Worm (Caenorhabditis elegans) whole organism, late embryonic: Measurements from ENCODE around the gene nex-3.
A peak's percentile ranks its signal among the peaks of the same experiment; 100 is the strongest.

Source experiments
- C38D4.7 ChIP-seq: fragments of 200-800 bp; sonication (Bioruptor generic); optimal IDR thresholded peaks from 2 replicates; lab custom pipeline; 2018; ENCODE audit warnings: mild to moderate bottlenecking, missing genetic modification characterization, moderate library complexity, missing compliant biosample characterization
- K02D7.2 ChIP-seq: sonication (generic microtip); optimal IDR thresholded peaks from 2 replicates; lab custom pipeline; 2017; ENCODE audit warnings: mild to moderate bottlenecking, missing genetic modification characterization, missing compliant biosample characterization
- K09A11.1 ChIP-seq: sonication (generic microtip); optimal IDR thresholded peaks from 2 replicates; lab custom pipeline; 2017; ENCODE audit warnings: antibody characterized with exemption, mild to moderate bottlenecking, missing genetic modification characterization, missing compliant biosample characterization; ENCODE audit not compliant: insufficient read depth
- T23F11.4 ChIP-seq: fragments of 200-800 bp; sonication (Bioruptor generic); optimal IDR thresholded peaks from 2 replicates; lab custom pipeline; 2018; ENCODE audit warnings: mild to moderate bottlenecking, missing genetic modification characterization, missing compliant biosample characterization
- Y22D7AL.16 ChIP-seq: sonication (generic microtip); optimal IDR thresholded peaks from 2 replicates; lab custom pipeline; 2016; ENCODE audit warnings: missing genetic modification characterization, missing compliant biosample characterization
- ahr-1 ChIP-seq: sonication (generic microtip); optimal IDR thresholded peaks from 2 replicates; lab custom pipeline; 2016; ENCODE audit warnings: missing genetic modification characterization, missing compliant biosample characterization
- ama-1 ChIP-seq: fragments of 150-350 bp; optimal IDR thresholded peaks from 2 replicates; lab custom pipeline; 2014
- ceh-14 ChIP-seq: sonication (generic microtip); optimal IDR thresholded peaks from 2 replicates; lab custom pipeline; 2016; ENCODE audit warnings: missing genotype, missing genetic modification characterization, missing compliant biosample characterization
- ceh-18 ChIP-seq: sonication (generic microtip); optimal IDR thresholded peaks from 2 replicates; lab custom pipeline; 2016; ENCODE audit warnings: missing genetic modification characterization, missing compliant biosample characterization
- ceh-19 ChIP-seq: fragments of 200-800 bp; sonication (Bioruptor generic); optimal IDR thresholded peaks from 2 replicates; lab custom pipeline; 2018; ENCODE audit warnings: mild to moderate bottlenecking, missing genetic modification characterization, missing compliant biosample characterization
- ceh-22 ChIP-seq: sonication (generic microtip); optimal IDR thresholded peaks from 2 replicates; lab custom pipeline; 2017; ENCODE audit warnings: missing biosample characterization, missing genetic modification characterization
- ceh-24 ChIP-seq: sonication (generic microtip); optimal IDR thresholded peaks from 2 replicates; lab custom pipeline; 2016; ENCODE audit warnings: mild to moderate bottlenecking, missing genetic modification characterization, missing compliant biosample characterization
- ceh-30 ChIP-seq: fragments of 150-350 bp; optimal IDR thresholded peaks from 2 replicates; lab custom pipeline; 2014; ENCODE audit warnings: missing biosample characterization, missing genetic modification characterization
- ceh-31 ChIP-seq: sonication (generic microtip); optimal IDR thresholded peaks from 2 replicates; lab custom pipeline; 2016; ENCODE audit warnings: missing genetic modification characterization, missing compliant biosample characterization
- ceh-34 ChIP-seq: sonication (generic microtip); optimal IDR thresholded peaks from 2 replicates; lab custom pipeline; 2016; ENCODE audit warnings: mild to moderate bottlenecking, missing genetic modification characterization, missing compliant biosample characterization
- ceh-45 ChIP-seq: fragments of 200-800 bp; sonication (Bioruptor generic); IDR thresholded peaks from 2 replicates; pipeline ENCODE4 v1.3.6; 2022; ENCODE audit warnings: missing genetic modification reagents, missing genetic modification characterization, missing compliant biosample characterization
- ceh-48 ChIP-seq: sonication (generic microtip); optimal IDR thresholded peaks from 2 replicates; lab custom pipeline; 2016; ENCODE audit warnings: missing genetic modification characterization, inconsistent platforms, missing compliant biosample characterization
- ceh-6 ChIP-seq: fragments of 200-800 bp; sonication (Bioruptor generic); optimal IDR thresholded peaks from 2 replicates; lab custom pipeline; 2018; ENCODE audit warnings: mild to moderate bottlenecking, missing genetic modification characterization, missing compliant biosample characterization
- ceh-9 ChIP-seq: sonication (generic microtip); optimal IDR thresholded peaks from 2 replicates; lab custom pipeline; 2016; ENCODE audit warnings: mild to moderate bottlenecking, missing genetic modification characterization, inconsistent platforms, missing compliant biosample characterization
- dve-1 ChIP-seq: sonication (generic microtip); optimal IDR thresholded peaks from 2 replicates; lab custom pipeline; 2017; ENCODE audit warnings: antibody characterized with exemption, mild to moderate bottlenecking, missing genetic modification characterization, missing compliant biosample characterization
- elt-4 ChIP-seq: sonication (generic microtip); optimal IDR thresholded peaks from 2 replicates; lab custom pipeline; 2016; ENCODE audit warnings: missing genetic modification characterization, missing compliant biosample characterization
- ets-4 ChIP-seq: sonication (generic microtip); optimal IDR thresholded peaks from 2 replicates; lab custom pipeline; 2016; ENCODE audit warnings: missing genetic modification characterization, missing compliant biosample characterization
- eyg-1 ChIP-seq: sonication (generic microtip); optimal IDR thresholded peaks from 2 replicates; lab custom pipeline; 2016; ENCODE audit warnings: missing genotype, missing genetic modification characterization, missing compliant biosample characterization
- fax-1 ChIP-seq: sonication (generic microtip); optimal IDR thresholded peaks from 2 replicates; lab custom pipeline; 2016; ENCODE audit warnings: missing genotype, missing genetic modification characterization, missing compliant biosample characterization
- fkh-10 ChIP-seq: fragments of 150-350 bp; optimal IDR thresholded peaks from 2 replicates; lab custom pipeline; 2014; ENCODE audit warnings: missing biosample characterization, missing genetic modification reagents, missing genetic modification characterization
- fkh-6 ChIP-seq: sonication (generic microtip); optimal IDR thresholded peaks from 2 replicates; lab custom pipeline; 2016; ENCODE audit warnings: missing genetic modification characterization, missing compliant biosample characterization
- gmeb-2 ChIP-seq: sonication (generic microtip); optimal IDR thresholded peaks from 2 replicates; lab custom pipeline; 2016; ENCODE audit warnings: missing genetic modification characterization, inconsistent platforms, missing compliant biosample characterization
- hlh-13 ChIP-seq: fragments of 200-800 bp; sonication (Bioruptor generic); optimal IDR thresholded peaks from 2 replicates; lab custom pipeline; 2018; ENCODE audit warnings: mild to moderate bottlenecking, missing genetic modification characterization, missing compliant biosample characterization
- hlh-6 ChIP-seq: sonication (generic microtip); optimal IDR thresholded peaks from 2 replicates; lab custom pipeline; 2016; ENCODE audit warnings: missing genotype, missing genetic modification characterization, missing compliant biosample characterization
- hlh-8 ChIP-seq: sonication (generic microtip); optimal IDR thresholded peaks from 2 replicates; lab custom pipeline; 2016; ENCODE audit warnings: missing genotype, missing genetic modification characterization, missing compliant biosample characterization
- lim-6 ChIP-seq: sonication (generic microtip); optimal IDR thresholded peaks from 2 replicates; lab custom pipeline; 2016; ENCODE audit warnings: missing genetic modification characterization, missing compliant biosample characterization
- lin-11 ChIP-seq: fragments of 200-800 bp; sonication (Bioruptor generic); optimal IDR thresholded peaks from 2 replicates; lab custom pipeline; 2018; ENCODE audit warnings: mild to moderate bottlenecking, missing genetic modification characterization, missing compliant biosample characterization
- madf-2 ChIP-seq: sonication (generic microtip); optimal IDR thresholded peaks from 2 replicates; lab custom pipeline; 2017; ENCODE audit warnings: missing genetic modification characterization, missing compliant biosample characterization
- mec-3 ChIP-seq: sonication (generic microtip); optimal IDR thresholded peaks from 2 replicates; lab custom pipeline; 2016; ENCODE audit warnings: borderline replicate concordance, missing genetic modification characterization, missing compliant biosample characterization
- nfya-1 ChIP-seq: sonication (generic microtip); optimal IDR thresholded peaks from 2 replicates; lab custom pipeline; 2017; ENCODE audit warnings: missing genetic modification characterization, mild to moderate bottlenecking, missing compliant biosample characterization, antibody characterized with exemption, moderate library complexity
- nhr-11 ChIP-seq: fragments of 150-350 bp; optimal IDR thresholded peaks from 2 replicates; lab custom pipeline; 2014; ENCODE audit warnings: missing biosample characterization, missing genetic modification characterization
- odd-2 ChIP-seq: sonication (generic microtip); optimal IDR thresholded peaks from 2 replicates; lab custom pipeline; 2017; ENCODE audit warnings: antibody characterized with exemption, mild to moderate bottlenecking, missing genetic modification characterization, missing compliant biosample characterization
- pag-3 ChIP-seq: sonication (generic microtip); optimal IDR thresholded peaks from 2 replicates; lab custom pipeline; 2016; ENCODE audit warnings: missing compliant biosample characterization, missing genetic modification characterization, borderline replicate concordance
- pax-1 ChIP-seq: fragments of 150-350 bp; optimal IDR thresholded peaks from 2 replicates; lab custom pipeline; 2014; ENCODE audit warnings: missing biosample characterization, missing genetic modification characterization
- pha-2 ChIP-seq: sonication (generic microtip); optimal IDR thresholded peaks from 2 replicates; lab custom pipeline; 2017; ENCODE audit warnings: mild to moderate bottlenecking, missing genetic modification characterization, missing compliant biosample characterization
- pha-4 ChIP-seq: fragments of 150-350 bp; optimal IDR thresholded peaks from 2 replicates; lab custom pipeline; 2018; ENCODE audit warnings: missing biosample characterization, missing genetic modification reagents, missing genetic modification characterization
- pqm-1 ChIP-seq: sonication (generic microtip); optimal IDR thresholded peaks from 2 replicates; lab custom pipeline; 2016; ENCODE audit warnings: missing genetic modification characterization, missing compliant biosample characterization
- pros-1 ChIP-seq: fragments of 150-350 bp; optimal IDR thresholded peaks from 2 replicates; lab custom pipeline; 2014; ENCODE audit warnings: missing biosample characterization, missing genetic modification reagents, missing genetic modification characterization
- ref-2 ChIP-seq: sonication (generic microtip); optimal IDR thresholded peaks from 2 replicates; lab custom pipeline; 2016; ENCODE audit warnings: missing genetic modification characterization, missing compliant biosample characterization
- rnt-1 ChIP-seq: sonication (generic microtip); optimal IDR thresholded peaks from 2 replicates; lab custom pipeline; 2016; ENCODE audit warnings: missing genetic modification characterization, missing compliant biosample characterization
- sdc-2 ChIP-seq: sonication (generic microtip); optimal IDR thresholded peaks from 2 replicates; lab custom pipeline; 2016; ENCODE audit warnings: missing genotype, missing genetic modification characterization, missing compliant biosample characterization
- sox-2 ChIP-seq: fragments of 200-800 bp; sonication (Bioruptor generic); IDR thresholded peaks from 2 replicates; pipeline ENCODE4 v1.3.6; 2022; ENCODE audit warnings: missing genetic modification reagents, missing genetic modification characterization, missing compliant biosample characterization
- sox-4 ChIP-seq: sonication (generic microtip); optimal IDR thresholded peaks from 2 replicates; lab custom pipeline; 2017; ENCODE audit warnings: mild to moderate bottlenecking, missing genetic modification characterization, inconsistent platforms, missing compliant biosample characterization
- syd-9 ChIP-seq: sonication (generic microtip); optimal IDR thresholded peaks from 2 replicates; lab custom pipeline; 2016; ENCODE audit warnings: mild to moderate bottlenecking, missing genetic modification characterization, moderate library complexity, missing compliant biosample characterization
- unc-3 ChIP-seq, 2 experiments: fragments of 200-800 bp in 1 of 2; sonication (Bioruptor generic) in 1 of 2; sonication (generic microtip) in 1 of 2; conservative IDR thresholded peaks in 1 of 2; optimal IDR thresholded peaks in 1 of 2; 2 replicates each; pipeline versions ENCODE4 v1.3.6 to Lab custom; 2016 to 2022; ENCODE audit warnings: missing compliant biosample characterization in 2 of 2, missing genetic modification characterization in 2 of 2, missing genetic modification reagents in 1 of 2
- unc-42 ChIP-seq: sonication (generic microtip); optimal IDR thresholded peaks from 2 replicates; lab custom pipeline; 2016; ENCODE audit warnings: missing genotype, missing genetic modification characterization, missing compliant biosample characterization
- unc-55 ChIP-seq: sonication (generic microtip); optimal IDR thresholded peaks from 2 replicates; lab custom pipeline; 2017; ENCODE audit warnings: missing biosample characterization, missing genetic modification reagents, missing genetic modification characterization
- zip-5 ChIP-seq: sonication (generic microtip); optimal IDR thresholded peaks from 2 replicates; lab custom pipeline; 2016; ENCODE audit warnings: missing genetic modification characterization, missing compliant biosample characterization

Gene nex-3

DNA sequence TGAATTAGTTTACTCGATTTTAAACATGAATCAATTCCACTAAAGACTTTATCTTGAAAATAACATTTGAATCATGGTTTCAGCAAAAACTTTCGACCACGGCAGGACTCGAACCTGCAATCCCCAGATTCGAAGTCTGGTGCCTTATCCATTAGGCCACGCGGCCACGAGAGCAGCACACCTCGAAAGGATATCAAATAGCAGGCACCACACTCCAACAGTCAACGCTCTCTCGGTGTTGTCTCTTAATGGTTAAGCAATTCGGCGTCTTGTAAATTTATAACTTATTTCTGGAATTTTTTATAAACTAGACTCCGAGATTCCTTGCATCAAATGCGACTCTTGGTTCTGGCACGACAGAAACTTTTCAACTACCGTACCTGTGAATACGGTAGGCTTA, 28.9 kb downstream of the nex-3 start:
- TF ChIP-seq K02D7.2 (tag; lab: Kevin White, UChicago) (peak; percentile 66), nhr-11 (tag; lab: Kevin White, UChicago) (no peak), K09A11.1 (tag; lab: Kevin White, UChicago) (peak; percentile 73), ceh-9 (tag; lab: Kevin White, UChicago) (peak; percentile 53), Y22D7AL.16 (peak; percentile 80), rnt-1 (peak; percentile 61), nfya-1 (tag; lab: Kevin White, UChicago) (peak; percentile 41), gmeb-2 (tag; lab: Kevin White, UChicago) (peak; percentile 85), pha-2 (peak; percentile 84), ceh-14 (tag; lab: Kevin White, UChicago) (peak; percentile 33), pax-1 (tag; lab: Kevin White, UChicago) (no peak), sdc-2 (tag; lab: Kevin White, UChicago) (peak; percentile 78), unc-3 (GFP tag; conservative IDR thresholded peaks at IDR 0.05; lab: Robert Waterston, UW) (peak; percentile 78), unc-3 (tag; optimal IDR thresholded peaks at IDR 0.05; lab: Kevin White, UChicago) (peak; percentile 86), pag-3 (tag; lab: Kevin White, UChicago) (no peak), ceh-30 (peak; percentile 30), ref-2 (tag; lab: Kevin White, UChicago) (peak; percentile 83), T23F11.4 (GFP tag; lab: Kevin White, UChicago) (peak; percentile 84), sox-2 (peak; percentile 83), lim-6 (tag; lab: Kevin White, UChicago) (peak; percentile 21), fkh-10 (no peak), hlh-6 (peak; percentile 90), ceh-48 (peak; percentile 79), hlh-13 (peak; percentile 83), ama-1 (lab: Kevin White, UChicago) (no peak), ceh-45 (peak; percentile 85), zip-5 (tag; lab: Kevin White, UChicago) (peak; percentile 54), lin-11 (tag; lab: Kevin White, UChicago) (peak; percentile 83), pros-1 (tag; lab: Kevin White, UChicago) (no peak), ceh-31 (peak; percentile 69), sox-4 (tag; lab: Kevin White, UChicago) (peak; percentile 85), mec-3 (tag; lab: Kevin White, UChicago) (no peak), odd-2 (tag; lab: Kevin White, UChicago) (peak; percentile 62), ceh-34 (peak; percentile 85), madf-2 (tag; lab: Kevin White, UChicago) (peak; percentile 72), ets-4 (peak; percentile 15), syd-9 (tag; lab: Kevin White, UChicago) (peak; percentile 87), elt-4 (no peak), ahr-1 (tag; lab: Kevin White, UChicago) (peak; percentile 62), hlh-8 (peak; percentile 72), dve-1 (tag; lab: Kevin White, UChicago) (peak; percentile 95), unc-55 (no peak), pqm-1 (tag; lab: Kevin White, UChicago) (peak; percentile 46), pha-4 (no peak), eyg-1 (tag; lab: Kevin White, UChicago) (peak; percentile 89), C38D4.7 (GFP tag; lab: Kevin White, UChicago) (peak; percentile 86), ceh-18 (peak; percentile 58), unc-42 (tag; lab: Kevin White, UChicago) (peak; percentile 45), fax-1 (tag; lab: Kevin White, UChicago) (peak; percentile 69), ceh-22 (tag; lab: Kevin White, UChicago) (peak; percentile 42), ceh-19 (peak; percentile 89), ceh-6 (GFP tag; lab: Kevin White, UChicago) (peak; percentile 92), fkh-6 (peak; percentile 80), ceh-24 (tag; lab: Kevin White, UChicago) (peak; percentile 45)
